Fruit fly (Drosophila melanogaster) whole organism, embryonic: ENCODE measurements around the gene CG7149.

ENCODE experiments used
- ATbp ChIP-seq: fragments of 200-800 bp; sonication (Bioruptor generic); optimal IDR thresholded peaks from 2 replicates; lab custom pipeline; 2017; ENCODE audit warnings: missing biosample characterization, mild to moderate bottlenecking, missing genetic modification characterization, missing genetic modification reagents
- Awh ChIP-seq: fragments of 200-800 bp; sonication (Bioruptor generic); IDR thresholded peaks from 2 replicates; pipeline ENCODE4, ENCODE4 v1.3.6; 2022; ENCODE audit warnings: missing biosample characterization, missing genetic modification characterization
- CG10267 ChIP-seq: fragments of 200-800 bp; sonication (Bioruptor generic); optimal IDR thresholded peaks from 2 replicates; lab custom pipeline; 2018; ENCODE audit warnings: missing biosample characterization, mild to moderate bottlenecking, missing genetic modification characterization, moderate library complexity
- CG12769 ChIP-seq: fragments of 200-800 bp; sonication (Bioruptor generic); optimal IDR thresholded peaks from 2 replicates; lab custom pipeline; 2019; ENCODE audit warnings: missing biosample characterization, mild to moderate bottlenecking, missing genetic modification characterization, moderate library complexity
- CG16815 ChIP-seq: fragments of 200-800 bp; sonication (Bioruptor generic); optimal IDR thresholded peaks from 3 replicates; lab custom pipeline; 2017; ENCODE audit warnings: missing biosample characterization, mild to moderate bottlenecking, missing genetic modification characterization
- CG16863 ChIP-seq: fragments of 200-800 bp; sonication (Bioruptor generic); optimal IDR thresholded peaks from 3 replicates; lab custom pipeline; 2016; ENCODE audit warnings: missing biosample characterization, missing genetic modification characterization
- CG17829 ChIP-seq: fragments of 200-800 bp; optimal IDR thresholded peaks from 2 replicates; lab custom pipeline; 2019; ENCODE audit warnings: missing biosample characterization, mild to moderate bottlenecking, missing genetic modification characterization, moderate library complexity
- CG30020 ChIP-seq: fragments of 200-800 bp; optimal IDR thresholded peaks from 2 replicates; lab custom pipeline; 2019; ENCODE audit warnings: missing biosample characterization, mild to moderate bottlenecking, missing genetic modification characterization, moderate library complexity
- CG31224 ChIP-seq: fragments of 200-800 bp; sonication (Bioruptor generic); IDR thresholded peaks from 2 replicates; pipeline ENCODE4 v1.3.6; 2022; ENCODE audit warnings: missing biosample characterization, missing genetic modification characterization
- CG32532 ChIP-seq: fragments of 200-800 bp; sonication (Bioruptor generic); IDR thresholded peaks from 2 replicates; pipeline ENCODE4 v1.3.6; 2022; ENCODE audit warnings: missing biosample characterization, missing genetic modification characterization
- CG33213 ChIP-seq: fragments of 200-800 bp; sonication (Bioruptor generic); optimal IDR thresholded peaks from 3 replicates; lab custom pipeline; 2016; ENCODE audit warnings: missing biosample characterization, missing genetic modification characterization
- CG3726 ChIP-seq: fragments of 200-800 bp; sonication (Bioruptor generic); IDR thresholded peaks from 3 replicates; pipeline ENCODE4, ENCODE4 v1.3.6; 2022; ENCODE audit warnings: missing biosample characterization, missing genetic modification characterization
- CG4282 ChIP-seq: fragments of 200-800 bp; sonication (Bioruptor generic); optimal IDR thresholded peaks from 2 replicates; lab custom pipeline; 2016; ENCODE audit warnings: missing biosample characterization, missing genetic modification characterization
- CG6654 ChIP-seq: fragments of 200-800 bp; sonication (Bioruptor generic); optimal IDR thresholded peaks from 2 replicates; lab custom pipeline; 2017; ENCODE audit warnings: missing biosample characterization, mild to moderate bottlenecking, missing genetic modification characterization
- CG6683 ChIP-seq: fragments of 200-800 bp; sonication (Bioruptor generic); optimal IDR thresholded peaks from 2 replicates; lab custom pipeline; 2017; ENCODE audit warnings: missing biosample characterization, mild to moderate bottlenecking, missing genetic modification characterization, missing genetic modification reagents
- CG8388 ChIP-seq: fragments of 200-800 bp; sonication (Bioruptor generic); optimal IDR thresholded peaks from 2 replicates; lab custom pipeline; 2019; ENCODE audit warnings: missing biosample characterization, mild to moderate bottlenecking, missing genetic modification characterization, moderate library complexity
- CrebB ChIP-seq: fragments of 200-800 bp; sonication (Bioruptor generic); optimal IDR thresholded peaks from 3 replicates; lab custom pipeline; 2018; ENCODE audit warnings: missing biosample characterization, mild to moderate bottlenecking, missing genetic modification characterization
- D19B ChIP-seq: fragments of 200-800 bp; sonication (Bioruptor generic); optimal IDR thresholded peaks from 2 replicates; lab custom pipeline; 2017; ENCODE audit warnings: missing biosample characterization, mild to moderate bottlenecking, missing genetic modification characterization
- Dll ChIP-seq: fragments of 200-800 bp; sonication (Bioruptor generic); IDR thresholded peaks from 4 replicates; pipeline ENCODE4 v1.3.6; 2022; ENCODE audit warnings: missing biosample characterization, missing genetic modification characterization; ENCODE audit not compliant: partially characterized antibody
- E2f1 ChIP-seq: fragments of 200-800 bp; sonication (Bioruptor generic); IDR thresholded peaks from 2 replicates; pipeline ENCODE4 v1.3.6; 2022; ENCODE audit warnings: missing biosample characterization, missing genetic modification characterization
- E2f2 ChIP-seq: fragments of 200-800 bp; sonication (Bioruptor generic); IDR thresholded peaks from 2 replicates; pipeline ENCODE4 v1.3.6; 2022; ENCODE audit warnings: missing biosample characterization, missing genetic modification characterization
- Ets65A ChIP-seq: fragments of 200-800 bp; sonication (Bioruptor generic); peaks from one replicate; lab custom pipeline; 2016; ENCODE audit warnings: missing biosample characterization, missing genetic modification characterization
- Max ChIP-seq: fragments of 200-800 bp; sonication (Bioruptor generic); optimal IDR thresholded peaks from 2 replicates; lab custom pipeline; 2016; ENCODE audit warnings: missing biosample characterization, mild to moderate bottlenecking, missing genetic modification characterization
- Meics ChIP-seq: fragments of 200-800 bp; sonication (Bioruptor generic); optimal IDR thresholded peaks from 2 replicates; lab custom pipeline; 2017; ENCODE audit warnings: missing biosample characterization, mild to moderate bottlenecking, missing genetic modification characterization
- Nf-YA ChIP-seq: fragments of 200-800 bp; sonication (Bioruptor generic); IDR thresholded peaks from 2 replicates; pipeline ENCODE4 v1.3.6; 2022; ENCODE audit warnings: missing biosample characterization, missing genetic modification characterization
- Nf-YB ChIP-seq: fragments of 200-800 bp; sonication (Bioruptor generic); optimal IDR thresholded peaks from 3 replicates; lab custom pipeline; 2019; ENCODE audit warnings: missing biosample characterization, mild to moderate bottlenecking, missing genetic modification characterization, moderate library complexity
- Poxn ChIP-seq: fragments of 200-800 bp; sonication (Bioruptor generic); IDR thresholded peaks from 2 replicates; pipeline ENCODE4 v1.3.6; 2022; ENCODE audit warnings: missing biosample characterization, missing genetic modification characterization
- Sry-δ ChIP-seq: fragments of 200-800 bp; sonication (Bioruptor generic); optimal IDR thresholded peaks from 2 replicates; lab custom pipeline; 2016; ENCODE audit warnings: missing biosample characterization, missing genetic modification characterization
- ap ChIP-seq: fragments of 200-800 bp; sonication (Bioruptor generic); IDR thresholded peaks from 2 replicates; pipeline ENCODE4 v1.3.6; 2022; ENCODE audit warnings: missing biosample characterization, missing genetic modification characterization
- ase ChIP-seq: fragments of 200-800 bp; sonication (Bioruptor generic); IDR thresholded peaks from 3 replicates; pipeline ENCODE4 v1.3.6; 2022; ENCODE audit warnings: missing biosample characterization, missing genetic modification characterization
- bcd ChIP-seq: fragments of 200-800 bp; sonication (Bioruptor generic); optimal IDR thresholded peaks from 2 replicates; lab custom pipeline; 2017; ENCODE audit warnings: missing biosample characterization, mild to moderate bottlenecking, missing genetic modification characterization
- bsh ChIP-seq, 2 experiments: fragments of 200-800 bp; sonication (Bioruptor generic); optimal IDR thresholded peaks; 2 replicates each; lab custom pipeline; 2017 to 2018; ENCODE audit warnings: mild to moderate bottlenecking in 2 of 2, missing biosample characterization in 2 of 2, missing genetic modification characterization in 2 of 2, moderate library complexity in 1 of 2
- cato ChIP-seq: fragments of 200-800 bp; sonication (Bioruptor generic); optimal IDR thresholded peaks from 2 replicates; lab custom pipeline; 2016; ENCODE audit warnings: missing biosample characterization, missing genetic modification characterization, borderline replicate concordance
- crc ChIP-seq: fragments of 200-800 bp; sonication (Bioruptor generic); optimal IDR thresholded peaks from 2 replicates; lab custom pipeline; 2016; ENCODE audit warnings: missing biosample characterization, missing genetic modification characterization
- eve ChIP-seq, 2 experiments: fragments of >200 bp; optimal IDR thresholded peaks; 2 replicates each; lab custom pipeline; 2017; ENCODE audit warnings: missing biosample characterization in 2 of 2, missing genetic modification characterization in 2 of 2
- exex ChIP-seq: fragments of 200-800 bp; sonication (Bioruptor generic); optimal IDR thresholded peaks from 4 replicates; lab custom pipeline; 2018; ENCODE audit warnings: missing biosample characterization, mild to moderate bottlenecking, missing genetic modification characterization, moderate library complexity
- fru ChIP-seq: fragments of >200 bp; optimal IDR thresholded peaks from 2 replicates; lab custom pipeline; 2017
- gfzf ChIP-seq: fragments of 200-800 bp; sonication (Bioruptor generic); optimal IDR thresholded peaks from 2 replicates; lab custom pipeline; 2016; ENCODE audit warnings: missing biosample characterization, mild to moderate bottlenecking, missing genetic modification characterization, moderate library complexity
- jing ChIP-seq: fragments of 200-800 bp; sonication (Bioruptor generic); optimal IDR thresholded peaks from 2 replicates; lab custom pipeline; 2018; ENCODE audit warnings: missing biosample characterization, mild to moderate bottlenecking, missing genetic modification characterization
- kni ChIP-seq: fragments of 200-800 bp; sonication (Bioruptor generic); optimal IDR thresholded peaks from 3 replicates; lab custom pipeline; 2017; ENCODE audit warnings: mild to moderate bottlenecking, missing biosample characterization, missing genetic modification reagents, missing genetic modification characterization
- nmo ChIP-seq: fragments of 200-800 bp; sonication (Bioruptor generic); optimal IDR thresholded peaks from 2 replicates; lab custom pipeline; 2018; ENCODE audit warnings: missing biosample characterization, mild to moderate bottlenecking, missing genetic modification characterization, moderate library complexity
- oc ChIP-seq: fragments of 200-800 bp; sonication (Bioruptor generic); optimal IDR thresholded peaks from 2 replicates; lab custom pipeline; 2018; ENCODE audit warnings: missing biosample characterization, mild to moderate bottlenecking, missing genetic modification characterization, moderate library complexity
- prd ChIP-seq, 3 experiments: fragments of >200 bp in 2 of 3; fragments of 200-800 bp in 1 of 3; sonication (Bioruptor generic) in 1 of 3; optimal IDR thresholded peaks in 2 of 3; IDR thresholded peaks in 1 of 3; 2 replicates in 2 of 3; 3 replicates in 1 of 3; pipeline versions ENCODE4 v1.3.6 to Lab custom; 2017 to 2022; ENCODE audit warnings: missing biosample characterization in 1 of 3, missing genetic modification characterization in 1 of 3
- ro ChIP-seq: fragments of 200-800 bp; sonication (Bioruptor generic); IDR thresholded peaks from 2 replicates; pipeline ENCODE4 v1.3.6; 2022; ENCODE audit warnings: missing biosample characterization, missing genetic modification characterization
- salm ChIP-seq: fragments of 200-800 bp; sonication (Bioruptor generic); optimal IDR thresholded peaks from 2 replicates; lab custom pipeline; 2018; ENCODE audit warnings: missing biosample characterization, mild to moderate bottlenecking, missing genetic modification characterization
- sqz ChIP-seq: fragments of 200-800 bp; sonication (Bioruptor generic); optimal IDR thresholded peaks from 3 replicates; lab custom pipeline; 2018; ENCODE audit warnings: missing biosample characterization, mild to moderate bottlenecking, missing genetic modification characterization
- twi ChIP-seq: fragments of 200-800 bp; optimal IDR thresholded peaks from 2 replicates; lab custom pipeline; 2019; ENCODE audit warnings: missing biosample characterization, mild to moderate bottlenecking, missing genetic modification characterization, moderate library complexity
- unpg ChIP-seq: fragments of 200-800 bp; sonication (Bioruptor generic); optimal IDR thresholded peaks from 3 replicates; lab custom pipeline; 2018; ENCODE audit warnings: missing biosample characterization, mild to moderate bottlenecking, missing genetic modification characterization, moderate library complexity
- wdn ChIP-seq: fragments of 200-800 bp; sonication (Bioruptor generic); IDR thresholded peaks from 2 replicates; pipeline ENCODE4 v1.3.6; 2022; ENCODE audit warnings: missing biosample characterization, missing genetic modification characterization

The CG7149 gene

DNA sequence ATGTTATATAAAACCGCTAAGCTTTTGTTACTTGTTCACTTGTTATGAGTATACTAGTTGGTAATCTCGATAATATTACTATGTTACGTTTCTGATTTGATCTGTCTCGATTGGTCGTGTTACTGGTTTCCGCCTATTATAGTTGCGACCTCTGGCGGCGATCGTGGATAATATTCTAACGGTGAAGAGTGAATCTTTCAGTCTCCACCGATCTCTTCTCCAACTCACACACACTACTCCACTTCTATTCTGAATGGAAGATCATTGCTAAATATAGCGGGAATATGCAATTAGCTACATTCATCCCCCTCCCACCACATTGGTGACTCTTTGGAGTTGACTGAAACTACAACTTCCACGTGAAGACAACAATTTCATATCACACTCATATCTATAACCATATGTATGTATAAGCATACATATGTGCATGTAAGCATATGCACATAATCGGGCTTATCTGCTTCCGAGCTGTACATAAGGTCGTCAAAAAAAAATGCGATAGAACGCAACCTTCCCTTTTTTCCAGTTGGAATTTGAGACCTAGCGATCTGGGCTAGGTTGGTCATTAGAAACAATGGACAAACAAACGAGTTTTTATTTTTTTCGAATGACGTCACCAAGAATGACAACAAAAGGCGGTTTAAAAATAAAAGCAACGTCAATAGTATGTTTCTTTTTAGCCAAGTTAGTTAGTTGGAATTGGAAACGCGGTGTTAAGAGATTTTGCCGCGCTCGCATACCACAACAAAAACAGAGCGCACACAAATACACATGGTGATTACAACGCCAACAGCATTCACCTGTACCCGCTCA is 18.7 kb upstream of the CG7149 start:
- TF ChIP-seq CG6654 (GFP tag; lab: Kevin White, UChicago), result no peak
- TF ChIP-seq CG12769 (tag; lab: Kevin White, UChicago), result peak; percentile 13
- TF ChIP-seq wdn (GFP tag; lab: Robert Waterston, UW), result no peak
- no peak for TF ChIP-seq CG10267 (tag; lab: Kevin White, UChicago)
- no peak for TF ChIP-seq D19B (GFP tag; lab: Kevin White, UChicago)
- 0 out of 2 replicates have a peak, but pooled peaks have one; percentile 31 for TF ChIP-seq Nf-YA (GFP tag; lab: Robert Waterston, UW)
- TF ChIP-seq CG17829 (tag; lab: Kevin White, UChicago), result no peak
- TF ChIP-seq twi (tag; lab: Kevin White, UChicago), result peak; percentile 21
- no peak for TF ChIP-seq Nf-YB (GFP tag; lab: Kevin White, UChicago)
- TF ChIP-seq CG3726 (GFP tag; lab: Robert Waterston, UW), result no peak
- no peak for TF ChIP-seq CG33213 (GFP tag; lab: Kevin White, UChicago)
- no peak for TF ChIP-seq CG4282
- TF ChIP-seq exex (tag; lab: Kevin White, UChicago), result peak; percentile 49
- TF ChIP-seq Meics, result no peak
- TF ChIP-seq fru (lab: Kevin White, UChicago), result no peak
- TF ChIP-seq eve (GFP tag; optimal IDR thresholded peaks at IDR 0.05; lab: Kevin White, UChicago), result peak in 1 of 2 experiments; percentile 78
- TF ChIP-seq E2f1 (GFP tag; lab: Robert Waterston, UW), result peak; percentile 40; the same call in 1 of the 2 replicates
- no peak for TF ChIP-seq Awh
- no peak for TF ChIP-seq bcd
- no peak for TF ChIP-seq gfzf (GFP tag; lab: Kevin White, UChicago)
- no peak for TF ChIP-seq crc
- no peak for TF ChIP-seq CrebB (tag; lab: Kevin White, UChicago)
- peak; percentile 22; the same call in 1 of the 2 replicates for TF ChIP-seq E2f2 (GFP tag; lab: Robert Waterston, UW)
- 0 out of 2 replicates have a peak, but pooled peaks have one; percentile 28 for TF ChIP-seq CG32532 (GFP tag; lab: Robert Waterston, UW)
- TF ChIP-seq prd (optimal IDR thresholded peaks at IDR 0.05; lab: Kevin White, UChicago), result no peak
- no peak for TF ChIP-seq prd (GFP tag; IDR thresholded peaks at IDR 0.05; lab: Robert Waterston, UW)
- no peak for TF ChIP-seq Dll (GFP tag; lab: Robert Waterston, UW)
- no peak for TF ChIP-seq ro (GFP tag; lab: Robert Waterston, UW)
- TF ChIP-seq ap (GFP tag; lab: Robert Waterston, UW), result no peak
- no peak for TF ChIP-seq cato (GFP tag; lab: Kevin White, UChicago)
- no peak for TF ChIP-seq ATbp (GFP tag; lab: Kevin White, UChicago)
- TF ChIP-seq CG6683 (GFP tag; lab: Kevin White, UChicago), result no peak
- TF ChIP-seq bsh (GFP tag; optimal IDR thresholded peaks at IDR 0.05; lab: Kevin White, UChicago), result no peak
- no peak for TF ChIP-seq unpg (GFP tag; lab: Kevin White, UChicago)
- TF ChIP-seq Max, result no peak
- TF ChIP-seq CG30020 (tag; lab: Kevin White, UChicago), result no peak
- no peak for TF ChIP-seq Sry-δ (GFP tag; lab: Kevin White, UChicago)
- TF ChIP-seq CG31224 (GFP tag; lab: Robert Waterston, UW), result no peak
- peak; percentile 94 for TF ChIP-seq sqz (GFP tag; lab: Kevin White, UChicago)
- no peak for TF ChIP-seq CG16815
- no peak for TF ChIP-seq nmo (GFP tag; lab: Kevin White, UChicago)
- TF ChIP-seq Ets65A (GFP tag; lab: Kevin White, UChicago), result no peak
- TF ChIP-seq oc, result no peak
- TF ChIP-seq Poxn (GFP tag; lab: Robert Waterston, UW), result no peak
- no peak for TF ChIP-seq CG8388 (GFP tag; lab: Kevin White, UChicago)
- TF ChIP-seq jing, result no peak
- TF ChIP-seq CG16863 (GFP tag; lab: Kevin White, UChicago), result no peak
- TF ChIP-seq ase (GFP tag; lab: Robert Waterston, UW), result no peak
- no peak for TF ChIP-seq salm (tag; lab: Kevin White, UChicago)
- TF ChIP-seq kni (GFP tag; lab: Kevin White, UChicago), result no peak
